Fruit fly (Drosophila melanogaster) whole organism, embryonic: ENCODE data around the gene CG7069.

ENCODE experiments used
- ATbp ChIP-seq: fragments of 200-800 bp; sonication (Bioruptor generic); optimal IDR thresholded peaks from 2 replicates; lab custom pipeline; 2017; ENCODE audit warnings: missing biosample characterization, mild to moderate bottlenecking, missing genetic modification characterization, missing genetic modification reagents
- Adf1 ChIP-seq: fragments of 200-800 bp; sonication (Bioruptor generic); IDR thresholded peaks from 2 replicates; pipeline ENCODE4 v1.3.6; 2022; ENCODE audit warnings: missing biosample characterization, missing genetic modification characterization
- C15 ChIP-seq: fragments of 200-800 bp; sonication (Bioruptor generic); IDR thresholded peaks from 3 replicates; pipeline ENCODE4 v1.3.6; 2022; ENCODE audit warnings: missing biosample characterization, missing genetic modification characterization
- CG1024 ChIP-seq: fragments of 200-800 bp; sonication (Bioruptor generic); IDR thresholded peaks from 2 replicates; pipeline ENCODE4 v1.3.6; 2022; ENCODE audit warnings: missing biosample characterization, missing genetic modification characterization
- CG14710 ChIP-seq: fragments of 200-800 bp; sonication (Bioruptor generic); optimal IDR thresholded peaks from 3 replicates; lab custom pipeline; 2019; ENCODE audit warnings: missing biosample characterization, mild to moderate bottlenecking, missing genetic modification characterization, moderate library complexity
- CG1647 ChIP-seq: fragments of 200-800 bp; sonication (Bioruptor generic); optimal IDR thresholded peaks from 3 replicates; lab custom pipeline; 2016; ENCODE audit warnings: missing biosample characterization, missing genetic modification characterization
- CG17802 ChIP-seq: fragments of 200-800 bp; sonication (Bioruptor generic); optimal IDR thresholded peaks from 2 replicates; lab custom pipeline; 2018; ENCODE audit warnings: missing biosample characterization, mild to moderate bottlenecking, missing genetic modification characterization, moderate library complexity
- CG18476 ChIP-seq: fragments of 200-800 bp; sonication (Bioruptor generic); optimal IDR thresholded peaks from 2 replicates; lab custom pipeline; 2016; ENCODE audit warnings: missing biosample characterization, mild to moderate bottlenecking, missing genetic modification characterization
- CG2202 ChIP-seq: fragments of 200-800 bp; sonication (Bioruptor generic); optimal IDR thresholded peaks from 2 replicates; lab custom pipeline; 2018; ENCODE audit warnings: missing biosample characterization, mild to moderate bottlenecking, missing genetic modification characterization
- CG2678 ChIP-seq: fragments of 200-800 bp; sonication (Bioruptor generic); optimal IDR thresholded peaks from 3 replicates; lab custom pipeline; 2019; ENCODE audit warnings: missing biosample characterization, mild to moderate bottlenecking, missing genetic modification characterization, moderate library complexity
- CG2875 ChIP-seq: fragments of 200-800 bp; sonication (Bioruptor generic); optimal IDR thresholded peaks from 2 replicates; lab custom pipeline; 2017; ENCODE audit warnings: missing biosample characterization, mild to moderate bottlenecking, missing genetic modification characterization, missing genetic modification reagents
- CG31224 ChIP-seq: fragments of 200-800 bp; sonication (Bioruptor generic); IDR thresholded peaks from 2 replicates; pipeline ENCODE4 v1.3.6; 2022; ENCODE audit warnings: missing biosample characterization, missing genetic modification characterization
- CG31388 ChIP-seq: fragments of 200-800 bp; sonication (Bioruptor generic); optimal IDR thresholded peaks from 2 replicates; lab custom pipeline; 2016; ENCODE audit warnings: missing biosample characterization, missing genetic modification characterization
- CG33557 ChIP-seq: fragments of 200-800 bp; sonication (Bioruptor generic); optimal IDR thresholded peaks from 2 replicates; lab custom pipeline; 2019; ENCODE audit warnings: missing biosample characterization, mild to moderate bottlenecking, missing genetic modification characterization, moderate library complexity
- CG34224 ChIP-seq: fragments of 200-800 bp; sonication (Bioruptor generic); IDR thresholded peaks from 3 replicates; pipeline ENCODE4 v1.3.6; 2022; ENCODE audit warnings: missing biosample characterization, missing genetic modification characterization; ENCODE audit not compliant: partially characterized antibody
- CG4854 ChIP-seq: fragments of 200-800 bp; sonication (Bioruptor generic); optimal IDR thresholded peaks from 2 replicates; lab custom pipeline; 2016; ENCODE audit warnings: missing biosample characterization, missing genetic modification characterization, inconsistent platforms
- CG6791 ChIP-seq: fragments of 200-800 bp; sonication (Bioruptor generic); IDR thresholded peaks from 3 replicates; pipeline ENCODE4 v1.3.6; 2022; ENCODE audit warnings: missing biosample characterization, missing genetic modification characterization; ENCODE audit not compliant: partially characterized antibody
- CG8944 ChIP-seq: fragments of 200-800 bp; sonication (Bioruptor generic); optimal IDR thresholded peaks from 3 replicates; lab custom pipeline; 2016; ENCODE audit warnings: missing biosample characterization, missing genetic modification characterization
- CTCF ChIP-seq: fragments of 200-800 bp; sonication (Bioruptor generic); optimal IDR thresholded peaks from 2 replicates; lab custom pipeline; 2017; ENCODE audit warnings: missing biosample characterization, mild to moderate bottlenecking, missing genetic modification characterization, moderate library complexity
- E2f2 ChIP-seq: fragments of 200-800 bp; sonication (Bioruptor generic); IDR thresholded peaks from 2 replicates; pipeline ENCODE4 v1.3.6; 2022; ENCODE audit warnings: missing biosample characterization, missing genetic modification characterization
- GATAe ChIP-seq: fragments of 200-800 bp; sonication (Bioruptor generic); conservative IDR thresholded peaks from 2 replicates; pipeline ENCODE4 v1.3.6; 2022; ENCODE audit warnings: missing biosample characterization, missing genetic modification characterization
- Gsc ChIP-seq: fragments of 200-800 bp; sonication (Bioruptor generic); IDR thresholded peaks from 2 replicates; pipeline ENCODE4 v1.3.6; 2022; ENCODE audit warnings: missing biosample characterization, missing genetic modification characterization
- HmgZ ChIP-seq: fragments of 200-800 bp; sonication (Bioruptor generic); optimal IDR thresholded peaks from 2 replicates; lab custom pipeline; 2018; ENCODE audit warnings: missing biosample characterization, mild to moderate bottlenecking, missing genetic modification characterization
- Lim3 ChIP-seq: fragments of 200-800 bp; sonication (Bioruptor generic); IDR thresholded peaks from 2 replicates; pipeline ENCODE4 v1.3.6; 2022; ENCODE audit warnings: missing biosample characterization, missing genetic modification characterization
- Myb ChIP-seq: fragments of 200-800 bp; sonication (Bioruptor generic); optimal IDR thresholded peaks from 2 replicates; lab custom pipeline; 2016; ENCODE audit warnings: missing biosample characterization, missing genetic modification characterization
- NC2α ChIP-seq: fragments of 200-800 bp; sonication (Bioruptor generic); optimal IDR thresholded peaks from 2 replicates; lab custom pipeline; 2016; ENCODE audit warnings: missing biosample characterization, missing genetic modification characterization
- Pdp1 ChIP-seq, 2 experiments: fragments of 200-800 bp; sonication (Bioruptor generic); optimal IDR thresholded peaks; 3 replicates each; lab custom pipeline; 2016; ENCODE audit warnings: missing biosample characterization in 2 of 2, missing genetic modification characterization in 2 of 2, mild to moderate bottlenecking in 1 of 2, moderate library complexity in 1 of 2
- Usf ChIP-seq: fragments of 200-800 bp; sonication (Bioruptor generic); optimal IDR thresholded peaks from 2 replicates; lab custom pipeline; 2017; ENCODE audit warnings: missing genotype, missing biosample characterization, missing genetic modification characterization
- ap ChIP-seq: fragments of 200-800 bp; sonication (Bioruptor generic); IDR thresholded peaks from 2 replicates; pipeline ENCODE4 v1.3.6; 2022; ENCODE audit warnings: missing biosample characterization, missing genetic modification characterization
- bsh ChIP-seq, 2 experiments: fragments of 200-800 bp; sonication (Bioruptor generic); optimal IDR thresholded peaks; 2 replicates each; lab custom pipeline; 2017 to 2018; ENCODE audit warnings: mild to moderate bottlenecking in 2 of 2, missing biosample characterization in 2 of 2, missing genetic modification characterization in 2 of 2, moderate library complexity in 1 of 2
- exex ChIP-seq: fragments of 200-800 bp; sonication (Bioruptor generic); optimal IDR thresholded peaks from 4 replicates; lab custom pipeline; 2018; ENCODE audit warnings: missing biosample characterization, mild to moderate bottlenecking, missing genetic modification characterization, moderate library complexity
- ftz-f1 ChIP-seq: fragments of 200-800 bp; sonication (Bioruptor generic); optimal IDR thresholded peaks from 2 replicates; lab custom pipeline; 2016; ENCODE audit warnings: missing biosample characterization, missing genetic modification characterization
- gro ChIP-seq: fragments of 200-800 bp; sonication (Bioruptor generic); optimal IDR thresholded peaks from 2 replicates; lab custom pipeline; 2016; ENCODE audit warnings: missing biosample characterization, missing genetic modification characterization
- h ChIP-seq: fragments of >200 bp; optimal IDR thresholded peaks from 2 replicates; lab custom pipeline; 2017
- jumu ChIP-seq: fragments of 200-800 bp; sonication (Bioruptor generic); optimal IDR thresholded peaks from 3 replicates; lab custom pipeline; 2016; ENCODE audit warnings: missing biosample characterization, missing genetic modification characterization
- ken ChIP-seq: fragments of 200-800 bp; sonication (Bioruptor generic); IDR thresholded peaks from 3 replicates; pipeline ENCODE4 v1.3.6; 2022; ENCODE audit warnings: missing biosample characterization, missing genetic modification characterization
- knrl ChIP-seq: fragments of 200-800 bp; sonication (Bioruptor generic); IDR thresholded peaks from 3 replicates; pipeline ENCODE4 v1.3.6; 2022; ENCODE audit warnings: missing biosample characterization, missing genetic modification characterization; ENCODE audit not compliant: partially characterized antibody
- nom ChIP-seq: fragments of 200-800 bp; sonication (Bioruptor generic); optimal IDR thresholded peaks from 2 replicates; lab custom pipeline; 2017; ENCODE audit warnings: missing biosample characterization, missing genetic modification characterization, mild to moderate bottlenecking, moderate library complexity, missing genetic modification reagents
- pan ChIP-seq, 4 experiments: fragments of >200 bp in 3 of 4; fragments of 200-800 bp in 1 of 4; sonication (Bioruptor generic) in 1 of 4; optimal IDR thresholded peaks in 3 of 4; IDR thresholded peaks in 1 of 4; 2 replicates each; pipeline versions ENCODE4 v1.3.6 to Lab custom; 2017 to 2022; ENCODE audit warnings: missing biosample characterization in 2 of 4, missing genetic modification characterization in 2 of 4, mixed read lengths in 1 of 4
- peb ChIP-seq: fragments of 200-800 bp; sonication (Bioruptor generic); IDR thresholded peaks from 2 replicates; pipeline ENCODE4 v1.3.6; 2022; ENCODE audit warnings: missing biosample characterization, missing genetic modification characterization
- prd ChIP-seq, 3 experiments: fragments of >200 bp in 2 of 3; fragments of 200-800 bp in 1 of 3; sonication (Bioruptor generic) in 1 of 3; optimal IDR thresholded peaks in 2 of 3; IDR thresholded peaks in 1 of 3; 2 replicates in 2 of 3; 3 replicates in 1 of 3; pipeline versions ENCODE4 v1.3.6 to Lab custom; 2017 to 2022; ENCODE audit warnings: missing biosample characterization in 1 of 3, missing genetic modification characterization in 1 of 3
- ro ChIP-seq: fragments of 200-800 bp; sonication (Bioruptor generic); IDR thresholded peaks from 2 replicates; pipeline ENCODE4 v1.3.6; 2022; ENCODE audit warnings: missing biosample characterization, missing genetic modification characterization
- row ChIP-seq: fragments of 200-800 bp; sonication (Bioruptor generic); IDR thresholded peaks from 3 replicates; pipeline ENCODE4 v1.3.6; 2022; ENCODE audit warnings: missing biosample characterization, missing genetic modification characterization
- run ChIP-seq: fragments of 200-800 bp; sonication (Bioruptor generic); optimal IDR thresholded peaks from 3 replicates; lab custom pipeline; 2018; ENCODE audit warnings: missing biosample characterization, mild to moderate bottlenecking, missing genetic modification characterization
- scrt ChIP-seq: fragments of 200-800 bp; sonication (Bioruptor generic); optimal IDR thresholded peaks from 2 replicates; lab custom pipeline; 2018; ENCODE audit warnings: missing biosample characterization, mild to moderate bottlenecking, missing genetic modification characterization, moderate library complexity
- slou ChIP-seq: fragments of 200-800 bp; sonication (Bioruptor generic); optimal IDR thresholded peaks from 3 replicates; lab custom pipeline; 2016; ENCODE audit warnings: missing biosample characterization, missing genetic modification characterization
- tin ChIP-seq: fragments of 200-800 bp; sonication (Bioruptor generic); optimal IDR thresholded peaks from 3 replicates; lab custom pipeline; 2016; ENCODE audit warnings: missing biosample characterization, missing genetic modification characterization
- ttk ChIP-seq: fragments of 200-800 bp; sonication (Bioruptor generic); IDR thresholded peaks from 2 replicates; pipeline ENCODE4 v2.1.2; 2022; ENCODE audit warnings: missing biosample characterization, missing genetic modification characterization
- wdn ChIP-seq: fragments of 200-800 bp; sonication (Bioruptor generic); IDR thresholded peaks from 2 replicates; pipeline ENCODE4 v1.3.6; 2022; ENCODE audit warnings: missing biosample characterization, missing genetic modification characterization
- zen ChIP-seq: fragments of 200-800 bp; sonication (Bioruptor generic); optimal IDR thresholded peaks from 3 replicates; lab custom pipeline; 2018; ENCODE audit warnings: missing biosample characterization, mild to moderate bottlenecking, missing genetic modification characterization, moderate library complexity

The CG7069 gene

DNA sequence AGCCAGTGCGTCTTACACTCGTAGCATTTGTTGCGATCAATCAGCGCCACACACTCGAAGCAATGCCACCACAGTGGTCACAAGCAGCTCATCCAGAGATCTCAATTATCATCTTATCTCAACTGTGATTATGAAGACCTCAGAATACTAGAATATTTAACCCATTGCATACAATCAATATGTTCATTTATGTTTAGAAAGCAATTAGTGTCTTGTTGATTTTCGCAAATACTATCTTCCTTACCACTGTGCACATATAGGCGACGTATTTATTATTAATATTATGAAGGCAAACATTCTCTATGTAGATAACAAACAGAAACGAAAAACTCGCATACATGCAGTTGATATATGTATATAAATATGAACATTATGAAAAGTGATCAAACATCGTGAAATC, 13.8 kb upstream of the CG7069 start (continued):
- TF ChIP-seq h (lab: Kevin White, UChicago) (no peak), CG6791 (GFP tag; lab: Robert Waterston, UW) (no peak), ftz-f1 (no peak), CG8944 (GFP tag; lab: Kevin White, UChicago) (peak; percentile 53), prd (optimal IDR thresholded peaks at IDR 0.05; lab: Kevin White, UChicago) (no peak), prd (GFP tag; IDR thresholded peaks at IDR 0.05; lab: Robert Waterston, UW) (peak; percentile 79), row (peak; percentile 67; the same call in 2 of the 3 replicates), NC2α (peak; percentile 55), ATbp (GFP tag; lab: Kevin White, UChicago) (peak; percentile 77), run (tag; lab: Kevin White, UChicago) (no peak), wdn (GFP tag; lab: Robert Waterston, UW) (0 out of 2 replicates have a peak, but pooled peaks have one; percentile 11), slou (no peak), Gsc (no peak), CG2678 (tag; lab: Kevin White, UChicago) (peak; percentile 81), exex (tag; lab: Kevin White, UChicago) (peak; percentile 41), CG14710 (peak; percentile 87), GATAe (GFP tag; lab: Robert Waterston, UW) (0 out of 2 replicates have a peak, but pooled peaks have one; percentile 14), CG1024 (GFP tag; lab: Robert Waterston, UW) (peak; percentile 39; the same call in 1 of the 2 replicates), tin (GFP tag; lab: Kevin White, UChicago) (peak; percentile 49), peb (GFP tag; lab: Robert Waterston, UW) (peak; percentile 44; the same call in 1 of the 2 replicates), nom (GFP tag; lab: Kevin White, UChicago) (peak; percentile 44), CTCF (GFP tag; lab: Kevin White, UChicago) (no peak), CG33557 (GFP tag; lab: Kevin White, UChicago) (peak; percentile 86), zen (tag; lab: Kevin White, UChicago) (peak; percentile 72), Adf1 (no peak), Usf (no peak), CG4854 (peak; percentile 62), CG1647 (GFP tag; lab: Kevin White, UChicago) (peak; percentile 20), HmgZ (tag; lab: Kevin White, UChicago) (peak; percentile 33), bsh (GFP tag; optimal IDR thresholded peaks at IDR 0.05; lab: Kevin White, UChicago) (peak; percentile 46 to 94), CG17802 (tag; lab: Kevin White, UChicago) (peak; percentile 63), CG31388 (peak; percentile 13), Lim3 (GFP tag; lab: Robert Waterston, UW) (no peak), CG34224 (no peak), ro (0 out of 2 replicates have a peak, but pooled peaks have one; percentile 40), ttk (peak; percentile 72), Myb (GFP tag; lab: Kevin White, UChicago) (no peak), CG31224 (peak; percentile 32; the same call in 1 of the 2 replicates), scrt (GFP tag; lab: Kevin White, UChicago) (peak; percentile 6), CG18476 (GFP tag; lab: Kevin White, UChicago) (peak; percentile 84), gro (GFP tag; lab: Kevin White, UChicago) (peak; percentile 20), E2f2 (GFP tag; lab: Robert Waterston, UW) (peak; percentile 54; the same call in 1 of the 2 replicates), ap (GFP tag; lab: Robert Waterston, UW) (0 out of 2 replicates have a peak, but pooled peaks have one; percentile 21), jumu (GFP tag; lab: Kevin White, UChicago) (no peak), knrl (GFP tag; lab: Robert Waterston, UW) (no peak), pan (optimal IDR thresholded peaks at IDR 0.05; lab: Kevin White, UChicago) (no peak), pan (GFP tag; optimal IDR thresholded peaks at IDR 0.05 in 1 of 2, IDR thresholded peaks at IDR 0.05 in 1 of 2) (peak in 1 of 2 experiments; percentile 85), C15 (GFP tag; lab: Robert Waterston, UW) (no peak), ken (GFP tag; lab: Robert Waterston, UW) (peak; percentile 59; the same call in 2 of the 3 replicates), Pdp1 (GFP tag; optimal IDR thresholded peaks at IDR 0.05; lab: Kevin White, UChicago) (peak in 1 of 2 experiments; percentile 57), CG2202 (peak; percentile 82), CG2875 (GFP tag; lab: Kevin White, UChicago) (peak; percentile 82)
